Worm (Caenorhabditis elegans): ENCODE data around the gene F26F2.3.

DNA sequence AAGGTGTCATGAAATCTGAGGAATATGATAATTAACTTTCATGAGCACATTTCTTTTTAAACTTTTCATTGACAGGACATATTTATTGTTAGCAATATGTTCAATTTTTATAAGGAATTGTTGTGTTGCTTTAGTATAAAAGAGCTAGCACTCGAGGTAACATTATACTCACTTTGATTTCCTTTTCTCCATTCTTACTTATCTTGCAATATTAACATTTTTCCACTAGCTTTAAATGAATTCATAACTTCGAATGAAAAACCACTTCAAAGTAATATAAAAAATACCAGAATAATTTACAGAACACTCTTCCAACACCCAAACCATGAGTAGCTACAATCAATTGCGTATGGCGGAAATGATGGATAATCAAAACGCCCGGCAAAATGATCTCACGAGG is 7.0 kb upstream of the F26F2.3 start, which contains the start of gene F26F2.5:
- TF ChIP-seq attf-5 (GFP tag; optimal IDR thresholded peaks at IDR 0.05), result no peak
- no peak for TF ChIP-seq rpc-1 (optimal IDR thresholded peaks at IDR 0.05)
- TF ChIP-seq rpc-1 (tag; optimal IDR thresholded peaks at IDR 0.05), result no peak
- TF ChIP-seq ama-1 (optimal IDR thresholded peaks at IDR 0.05), result no peak
- no peak for TF ChIP-seq ama-1 (GFP tag; optimal IDR thresholded peaks at IDR 0.05)
